Worm (Caenorhabditis elegans) whole organism, midembryonic: ENCODE data around the gene lgc-7.

Experiments
- T22C8.4 ChIP-seq: fragments of 200-800 bp; sonication (Bioruptor generic); IDR thresholded peaks from 2 replicates; pipeline ENCODE4 v1.3.6; 2022; ENCODE audit warnings: missing genetic modification characterization, missing compliant biosample characterization
- cog-1 ChIP-seq: sonication (generic microtip); optimal IDR thresholded peaks from 2 replicates; lab custom pipeline; 2016; ENCODE audit warnings: missing genetic modification characterization, missing compliant biosample characterization
- flt-1 ChIP-seq: fragments of 200-800 bp; sonication (Bioruptor generic); IDR thresholded peaks from 2 replicates; pipeline ENCODE4 v1.3.6; 2022; ENCODE audit warnings: missing genetic modification characterization, missing compliant biosample characterization
- klf-2 ChIP-seq: fragments of 200-800 bp; sonication (Bioruptor generic); conservative IDR thresholded peaks from 2 replicates; pipeline ENCODE4 v1.3.6; 2022; ENCODE audit warnings: missing genetic modification reagents, missing genetic modification characterization, missing compliant biosample characterization
- med-1 ChIP-seq: sonication (generic microtip); optimal IDR thresholded peaks from 2 replicates; lab custom pipeline; 2017; ENCODE audit warnings: missing genetic modification characterization, mild to moderate bottlenecking, missing compliant biosample characterization, antibody characterized with exemption, missing genetic modification reagents; ENCODE audit not compliant: insufficient read depth
- ref-1 ChIP-seq: fragments of 200-800 bp; sonication (Bioruptor generic); conservative IDR thresholded peaks from 2 replicates; pipeline ENCODE4 v1.3.6; 2022; ENCODE audit warnings: missing genetic modification reagents, missing genetic modification characterization, missing compliant biosample characterization
- tab-1 ChIP-seq: fragments of 200-800 bp; sonication (Bioruptor generic); IDR thresholded peaks from 2 replicates; pipeline ENCODE4 v1.3.6; 2022; ENCODE audit warnings: missing genetic modification characterization, missing compliant biosample characterization
- ztf-23 ChIP-seq: fragments of 200-800 bp; sonication (Bioruptor generic); IDR thresholded peaks from 2 replicates; pipeline ENCODE4 v1.3.6; 2022; ENCODE audit warnings: missing genetic modification reagents, missing genetic modification characterization, missing compliant biosample characterization
- ztf-29 ChIP-seq: fragments of 200-800 bp; sonication (Bioruptor generic); IDR thresholded peaks from 2 replicates; pipeline ENCODE4 v1.3.6; 2022; ENCODE audit warnings: missing genetic modification reagents, missing genetic modification characterization, missing compliant biosample characterization

DNA sequence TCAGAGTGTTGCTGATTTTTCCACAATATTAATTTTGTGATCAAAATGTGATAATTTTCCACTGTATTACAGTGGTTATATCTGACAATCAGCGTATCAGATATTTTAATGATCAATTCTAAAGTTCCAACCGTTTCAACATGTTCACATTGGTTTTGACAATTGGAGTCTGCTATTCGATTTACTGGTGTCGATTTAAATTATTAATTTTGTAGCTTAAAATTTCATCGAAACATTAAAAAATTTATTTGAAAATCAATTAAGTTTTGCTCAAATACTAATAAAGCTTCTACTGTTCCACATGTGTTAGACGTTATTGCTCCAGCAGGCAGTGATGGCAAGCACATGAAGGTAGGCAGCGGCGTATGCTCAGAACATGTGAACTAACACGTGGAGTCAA lies 48.4 kb downstream of the lgc-7 start:
- TF ChIP-seq cog-1 (tag; lab: Kevin White, UChicago) (no peak), ztf-29 (GFP tag; lab: Robert Waterston, UW) (no peak), med-1 (no peak), ref-1 (GFP tag; lab: Robert Waterston, UW) (no peak), flt-1 (GFP tag; lab: Robert Waterston, UW) (no peak), tab-1 (GFP tag; lab: Robert Waterston, UW) (no peak), ztf-23 (GFP tag; lab: Robert Waterston, UW) (no peak), T22C8.4 (GFP tag; lab: Robert Waterston, UW) (no peak), klf-2 (GFP tag; lab: Robert Waterston, UW) (no peak)
